Worm (Caenorhabditis elegans) whole organism, early embryonic: ENCODE measurements around the gene ttr-52.

Experiments
- aly-1 ChIP-seq: sonication (generic microtip); optimal IDR thresholded peaks from 2 replicates; lab custom pipeline; 2016; ENCODE audit warnings: missing genetic modification characterization, missing compliant biosample characterization
- ama-1 ChIP-seq: fragments of 150-350 bp; optimal IDR thresholded peaks from 2 replicates; lab custom pipeline; 2014
- ceh-13 ChIP-seq: fragments of 200-800 bp; sonication (Bioruptor generic); optimal IDR thresholded peaks from 2 replicates; lab custom pipeline; 2018; ENCODE audit warnings: mild to moderate bottlenecking, missing genetic modification characterization, missing compliant biosample characterization
- ceh-36 ChIP-seq: sonication (generic microtip); optimal IDR thresholded peaks from 2 replicates; lab custom pipeline; 2016; ENCODE audit warnings: missing genetic modification characterization, inconsistent platforms, missing compliant biosample characterization
- ets-7 ChIP-seq: sonication (generic microtip); optimal IDR thresholded peaks from 2 replicates; lab custom pipeline; 2016; ENCODE audit warnings: missing genotype, missing genetic modification characterization, missing compliant biosample characterization
- flt-1 ChIP-seq: fragments of 200-800 bp; sonication (Bioruptor generic); IDR thresholded peaks from 2 replicates; pipeline ENCODE4 v1.3.6; 2022; ENCODE audit warnings: missing genetic modification characterization, missing compliant biosample characterization
- hmg-4 ChIP-seq: fragments of 200-800 bp; sonication (Bioruptor generic); optimal IDR thresholded peaks from 2 replicates; lab custom pipeline; 2018; ENCODE audit warnings: mild to moderate bottlenecking, missing genetic modification characterization, missing compliant biosample characterization
- scrt-1 ChIP-seq: fragments of 200-800 bp; sonication (Bioruptor generic); IDR thresholded peaks from 2 replicates; pipeline ENCODE4 v1.3.6; 2022; ENCODE audit warnings: missing genetic modification characterization, missing compliant biosample characterization
- tbx-11 ChIP-seq: fragments of 200-800 bp; sonication (Bioruptor generic); IDR thresholded peaks from 2 replicates; pipeline ENCODE4 v1.3.6; 2022; ENCODE audit warnings: missing genetic modification characterization, missing compliant biosample characterization

DNA sequence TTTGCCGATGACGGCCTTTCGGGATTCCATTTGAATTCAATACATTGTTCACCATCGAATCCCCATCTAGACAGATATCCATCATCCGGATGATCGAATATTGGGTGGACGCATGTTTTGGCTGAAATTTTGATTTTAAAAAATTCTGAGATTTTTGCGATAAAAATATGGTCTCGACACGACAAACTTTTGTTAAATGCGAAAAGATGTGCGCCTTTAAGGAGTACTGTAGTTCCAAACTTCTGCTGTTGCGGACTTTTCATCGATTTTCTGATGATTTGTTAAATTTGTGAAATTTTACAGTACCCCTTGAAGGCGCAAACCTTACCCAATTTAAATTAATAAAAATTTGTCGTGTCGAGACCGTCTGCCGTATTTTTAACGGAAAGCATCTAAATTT, 23.3 kb downstream of the ttr-52 start:
- TF ChIP-seq hmg-4 (GFP tag; lab: Kevin White, UChicago) = no peak
- no peak for TF ChIP-seq ceh-36 (tag; lab: Kevin White, UChicago)
- no peak for TF ChIP-seq tbx-11 (GFP tag; lab: Robert Waterston, UW)
- no peak for TF ChIP-seq ets-7 (tag; lab: Kevin White, UChicago)
- no peak for TF ChIP-seq ceh-13 (GFP tag; lab: Kevin White, UChicago)
- TF ChIP-seq ama-1 (lab: Kevin White, UChicago) = no peak
- no peak for TF ChIP-seq scrt-1
- no peak for TF ChIP-seq flt-1 (GFP tag; lab: Robert Waterston, UW)
- no peak for TF ChIP-seq aly-1 (tag; lab: Kevin White, UChicago)
